Fruit fly (Drosophila melanogaster) whole organism, embryonic: ENCODE measurements around the gene Ir76b.

Experiments used
- Bteb2 ChIP-seq: fragments of 200-800 bp; sonication (Bioruptor generic); optimal IDR thresholded peaks from 2 replicates; lab custom pipeline; 2016; ENCODE audit warnings: missing biosample characterization, missing genetic modification characterization
- CG11696 ChIP-seq: fragments of 200-800 bp; sonication (Bioruptor generic); IDR thresholded peaks from 2 replicates; pipeline ENCODE4 v1.3.6; 2022; ENCODE audit warnings: missing biosample characterization, missing genetic modification characterization
- CG12769 ChIP-seq: fragments of 200-800 bp; sonication (Bioruptor generic); optimal IDR thresholded peaks from 2 replicates; lab custom pipeline; 2019; ENCODE audit warnings: missing biosample characterization, mild to moderate bottlenecking, missing genetic modification characterization, moderate library complexity
- CG1647 ChIP-seq: fragments of 200-800 bp; sonication (Bioruptor generic); optimal IDR thresholded peaks from 3 replicates; lab custom pipeline; 2016; ENCODE audit warnings: missing biosample characterization, missing genetic modification characterization
- CG8478 ChIP-seq: fragments of >200 bp; optimal IDR thresholded peaks from 2 replicates; lab custom pipeline; 2018
- Kr ChIP-seq: fragments of 200-800 bp; sonication (Bioruptor generic); optimal IDR thresholded peaks from 2 replicates; lab custom pipeline; 2017; ENCODE audit warnings: missing biosample characterization, mild to moderate bottlenecking, missing genetic modification characterization
- Neu2 ChIP-seq: fragments of 200-800 bp; sonication (Bioruptor generic); optimal IDR thresholded peaks from 3 replicates; lab custom pipeline; 2016; ENCODE audit warnings: missing biosample characterization, missing genetic modification characterization, borderline replicate concordance
- al ChIP-seq: fragments of 200-800 bp; sonication (Bioruptor generic); IDR thresholded peaks from 2 replicates; pipeline ENCODE4 v1.3.6; 2022; ENCODE audit warnings: missing biosample characterization, missing genetic modification characterization

DNA sequence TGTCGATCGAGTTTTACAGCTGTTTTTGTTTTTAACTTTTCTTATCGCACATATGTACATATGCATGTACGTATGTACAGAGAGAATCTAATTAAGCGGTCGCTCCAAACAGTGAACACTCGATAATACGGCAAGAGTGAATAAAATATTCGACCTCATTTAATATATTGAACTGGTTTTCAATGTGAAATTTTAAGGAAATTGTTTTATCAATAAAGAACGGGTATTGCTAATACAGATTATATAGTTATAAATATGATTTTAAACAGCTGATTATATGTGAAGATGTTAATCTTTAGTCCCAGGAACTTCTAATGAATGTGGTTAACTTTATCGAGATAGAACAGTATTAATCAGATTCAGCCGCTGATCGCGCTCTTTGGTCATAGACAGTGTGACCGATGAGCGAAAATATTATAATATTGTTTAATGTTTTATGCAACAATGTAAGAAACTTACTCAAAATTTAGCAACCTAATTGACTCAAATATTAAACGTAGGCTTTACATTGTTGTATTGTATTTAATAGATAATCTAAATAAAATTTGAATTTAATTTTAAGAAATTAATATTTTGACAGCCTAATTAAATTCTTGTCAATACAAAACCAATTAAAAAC is 29.4 kb upstream of the Ir76b start, which contains the start of gene CG7328:
- TF ChIP-seq Bteb2 (GFP tag; lab: Kevin White, UChicago) (no peak), CG8478 (lab: Kevin White, UChicago) (no peak), Neu2 (no peak), CG11696 (no peak), CG12769 (no peak), al (GFP tag; lab: Robert Waterston, UW) (peak; percentile 43), Kr (GFP tag; lab: Kevin White, UChicago) (no peak), CG1647 (no peak)
